Fruit fly (Drosophila melanogaster) whole organism, adult: ENCODE measurements around the gene CG10588.

Experiments
- CG11617 ChIP-seq: fragments of 200-800 bp; sonication (Bioruptor generic); optimal IDR thresholded peaks from 2 replicates; lab custom pipeline; 2017; ENCODE audit warnings: mild to moderate bottlenecking, missing biosample characterization, missing genetic modification reagents, missing genetic modification characterization
- CG12768 ChIP-seq: fragments of 200-800 bp; sonication (Bioruptor generic); optimal IDR thresholded peaks from 2 replicates; lab custom pipeline; 2017; ENCODE audit warnings: missing biosample characterization, missing genetic modification characterization, mild to moderate bottlenecking, moderate library complexity, missing genetic modification reagents
- CG14711 ChIP-seq: fragments of 200-800 bp; sonication (Bioruptor generic); optimal IDR thresholded peaks from 2 replicates; lab custom pipeline; 2018; ENCODE audit warnings: missing biosample characterization, mild to moderate bottlenecking, missing genetic modification characterization, moderate library complexity
- CG1620 ChIP-seq: fragments of 200-800 bp; sonication (Bioruptor generic); optimal IDR thresholded peaks from 2 replicates; lab custom pipeline; 2016; ENCODE audit warnings: missing biosample characterization, missing genetic modification characterization
- CG33017 ChIP-seq: fragments of 200-800 bp; sonication (Bioruptor generic); optimal IDR thresholded peaks from 2 replicates; lab custom pipeline; 2018; ENCODE audit warnings: missing biosample characterization, mild to moderate bottlenecking, missing genetic modification characterization, moderate library complexity
- CG5204 ChIP-seq: fragments of 200-800 bp; sonication (Bioruptor generic); optimal IDR thresholded peaks from 2 replicates; lab custom pipeline; 2016; ENCODE audit warnings: missing biosample characterization, missing genetic modification characterization
- CG7045 ChIP-seq: fragments of 200-800 bp; sonication (Bioruptor generic); optimal IDR thresholded peaks from 2 replicates; lab custom pipeline; 2017; ENCODE audit warnings: missing biosample characterization, mild to moderate bottlenecking, missing genetic modification characterization
- CG7101 ChIP-seq: fragments of 200-800 bp; sonication (Bioruptor generic); optimal IDR thresholded peaks from 2 replicates; lab custom pipeline; 2018; ENCODE audit warnings: missing biosample characterization, mild to moderate bottlenecking, missing genetic modification characterization, moderate library complexity
- Clk ChIP-seq: fragments of 200-800 bp; sonication (Bioruptor generic); optimal IDR thresholded peaks from 2 replicates; lab custom pipeline; 2017; ENCODE audit warnings: missing biosample characterization, missing genetic modification characterization
- Crg-1 ChIP-seq: fragments of 200-800 bp; sonication (Bioruptor generic); optimal IDR thresholded peaks from 2 replicates; lab custom pipeline; 2016; ENCODE audit warnings: missing biosample characterization, missing genetic modification characterization
- Hr96 ChIP-seq: fragments of 200-800 bp; sonication (Bioruptor generic); optimal IDR thresholded peaks from 2 replicates; lab custom pipeline; 2016; ENCODE audit warnings: missing biosample characterization, missing genetic modification characterization
- Mnt ChIP-seq: fragments of 200-800 bp; sonication (Bioruptor generic); optimal IDR thresholded peaks from 2 replicates; lab custom pipeline; 2016; ENCODE audit warnings: missing biosample characterization, mild to moderate bottlenecking, missing genetic modification characterization
- bab1 ChIP-seq: fragments of 200-800 bp; sonication (Bioruptor generic); optimal IDR thresholded peaks from 3 replicates; lab custom pipeline; 2019; ENCODE audit warnings: missing biosample characterization, mild to moderate bottlenecking, missing genetic modification characterization, moderate library complexity
- cic ChIP-seq: fragments of 200-800 bp; sonication (Bioruptor generic); optimal IDR thresholded peaks from 2 replicates; lab custom pipeline; 2017; ENCODE audit warnings: missing biosample characterization, mild to moderate bottlenecking, missing genetic modification characterization, moderate library complexity
- cnc ChIP-seq, 2 experiments: fragments of >200 bp; optimal IDR thresholded peaks; 2 replicates each; lab custom pipeline; 2017
- kay ChIP-seq: fragments of 200-800 bp; sonication (Bioruptor generic); peaks from one replicate; lab custom pipeline; 2016; ENCODE audit warnings: missing biosample characterization, missing genetic modification characterization, borderline replicate concordance
- ovo ChIP-seq: fragments of 200-800 bp; sonication (Bioruptor generic); optimal IDR thresholded peaks from 2 replicates; lab custom pipeline; 2016; ENCODE audit warnings: missing biosample characterization, missing genetic modification characterization
- pad ChIP-seq: fragments of 200-800 bp; sonication (Bioruptor generic); optimal IDR thresholded peaks from 3 replicates; lab custom pipeline; 2017; ENCODE audit warnings: missing biosample characterization, missing genetic modification characterization, mild to moderate bottlenecking, moderate library complexity, missing genetic modification reagents
- tj ChIP-seq: fragments of 200-800 bp; sonication (Bioruptor generic); optimal IDR thresholded peaks from 3 replicates; lab custom pipeline; 2017; ENCODE audit warnings: missing biosample characterization, mild to moderate bottlenecking, missing genetic modification characterization, moderate library complexity
- toe ChIP-seq: fragments of 200-800 bp; sonication (Bioruptor generic); optimal IDR thresholded peaks from 2 replicates; lab custom pipeline; 2016; ENCODE audit warnings: missing biosample characterization, missing genetic modification characterization

The CG10588 gene

DNA sequence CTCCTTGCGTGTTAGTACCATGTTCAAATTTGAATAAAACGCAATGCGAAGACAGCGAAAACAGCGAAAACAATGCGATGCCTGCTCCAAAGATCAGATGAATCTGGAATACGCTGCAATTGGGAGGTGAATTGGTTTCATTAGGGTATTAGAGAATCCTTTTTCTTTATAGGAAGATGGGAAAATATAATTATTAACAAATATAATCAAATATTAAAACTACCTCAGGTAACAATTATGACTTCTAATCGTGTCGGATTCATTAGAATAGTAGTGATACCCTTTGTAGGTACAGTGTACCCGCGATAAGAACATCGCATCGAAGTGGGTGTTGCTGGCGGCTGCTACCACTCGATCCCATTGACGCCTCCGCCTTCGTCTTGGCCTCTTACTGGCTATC is 31.2 kb downstream of the CG10588 start:
- TF ChIP-seq Mnt (GFP tag; lab: Kevin White, UChicago) (no peak), kay (no peak), Clk (GFP tag; lab: Kevin White, UChicago) (no peak), CG5204 (no peak), CG11617 (GFP tag; lab: Kevin White, UChicago) (no peak), CG7101 (tag; lab: Kevin White, UChicago) (no peak), tj (GFP tag; lab: Kevin White, UChicago) (no peak)

DNA sequence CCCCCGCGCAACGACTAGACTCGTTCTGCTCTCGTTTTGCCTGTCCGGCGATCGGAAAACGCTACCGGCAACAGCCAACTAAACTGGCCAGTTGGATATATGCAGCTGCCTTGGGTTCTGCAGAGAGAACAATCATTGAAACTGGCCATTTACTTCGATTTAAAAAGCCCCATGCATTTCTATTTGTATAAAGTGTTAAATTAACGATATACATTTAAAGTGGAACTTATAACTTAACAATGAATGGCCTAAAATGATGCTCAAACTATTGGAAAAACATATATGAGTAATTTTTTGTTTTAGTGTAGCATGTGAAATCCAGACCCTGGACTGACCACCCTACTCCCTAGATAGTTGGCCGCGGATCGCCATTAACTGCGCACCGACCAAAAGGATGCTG is 32.1 kb downstream of the CG10588 start:
- TF ChIP-seq Hr96 (no peak), CG7045 (GFP tag; lab: Kevin White, UChicago) (no peak), CG5204 (no peak), CG14711 (tag; lab: Kevin White, UChicago) (no peak), CG1620 (GFP tag; lab: Kevin White, UChicago) (no peak), CG7101 (tag; lab: Kevin White, UChicago) (no peak), toe (GFP tag; lab: Kevin White, UChicago) (no peak), Clk (GFP tag; lab: Kevin White, UChicago) (no peak), ovo (no peak), CG33017 (tag; lab: Kevin White, UChicago) (no peak), CG12768 (GFP tag; lab: Kevin White, UChicago) (no peak), kay (no peak), CG11617 (GFP tag; lab: Kevin White, UChicago) (no peak)

DNA sequence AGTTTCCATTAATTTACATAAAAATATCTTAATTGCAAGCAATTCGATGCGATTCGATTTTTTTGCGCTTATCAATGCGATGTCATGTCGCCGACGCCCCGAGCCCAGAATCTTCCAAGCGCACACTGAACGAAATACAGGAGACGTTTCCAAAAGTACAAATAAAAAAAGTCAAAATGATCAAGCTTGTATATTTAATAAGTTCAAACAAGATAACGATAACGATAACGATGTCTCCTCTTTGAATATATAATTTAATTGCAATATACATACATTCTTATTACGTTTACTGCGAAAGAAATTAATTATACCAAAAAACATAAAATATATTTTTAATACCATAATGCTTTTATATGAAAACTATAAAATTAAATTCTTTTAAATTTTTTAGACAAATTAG is 33.5 kb downstream of the CG10588 start:
- TF ChIP-seq Hr96, result no peak
- TF ChIP-seq CG33017 (tag; lab: Kevin White, UChicago), result no peak
- TF ChIP-seq CG7045 (GFP tag; lab: Kevin White, UChicago), result no peak
- TF ChIP-seq CG1620 (GFP tag; lab: Kevin White, UChicago), result no peak
- no peak for TF ChIP-seq Clk (GFP tag; lab: Kevin White, UChicago)
- TF ChIP-seq pad, result no peak

DNA sequence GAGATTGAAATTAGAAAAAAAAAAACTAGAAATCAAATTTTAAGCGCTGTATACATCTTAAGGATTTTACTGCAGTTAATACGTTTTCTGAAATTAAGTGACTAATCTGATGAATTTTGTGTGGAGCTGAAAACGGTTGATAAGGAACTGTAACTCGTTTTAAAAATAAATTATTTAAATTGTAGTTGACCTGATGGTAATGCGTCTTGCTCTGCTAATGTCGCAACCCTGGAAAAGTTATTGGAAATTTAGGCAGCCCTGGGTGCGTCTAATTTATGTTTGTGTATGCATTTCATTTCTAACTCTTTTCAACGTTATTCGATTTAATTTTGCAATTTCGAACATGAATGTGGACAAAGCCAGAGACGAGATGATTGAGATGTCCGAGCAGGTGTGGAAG is 34.6 kb downstream of the CG10588 start, which contains the start of gene CG12984:
Gene CG12984, plus strand, starts transcription at position 301 of the 400 bp plus-strand sequence.
- TF ChIP-seq CG11617 (GFP tag; lab: Kevin White, UChicago) (no peak), cic (GFP tag; lab: Kevin White, UChicago) (no peak)

DNA sequence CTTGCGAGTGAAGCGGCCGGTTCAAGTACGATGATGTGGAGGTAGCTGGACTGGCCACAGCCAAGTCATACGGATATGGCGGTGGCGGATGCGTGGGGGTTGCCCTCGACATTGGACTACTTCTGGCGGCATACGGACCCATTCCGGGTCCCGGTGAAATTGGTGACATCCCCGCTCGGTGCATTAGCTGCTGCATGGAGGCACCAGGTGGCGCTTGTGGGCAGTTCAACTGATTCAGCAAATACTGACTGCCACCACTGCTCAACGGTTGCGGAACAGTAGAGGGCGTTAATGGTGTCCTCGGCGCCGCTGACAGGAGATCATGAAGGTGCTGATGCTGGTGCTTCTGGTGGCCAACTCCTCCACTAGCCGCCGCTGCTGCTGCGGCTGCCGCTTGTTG is 42.9 kb downstream of the CG10588 start:
- TF ChIP-seq CG14711 (tag; lab: Kevin White, UChicago), result no peak
- TF ChIP-seq kay, result no peak
- no peak for TF ChIP-seq Mnt (GFP tag; lab: Kevin White, UChicago)
- no peak for TF ChIP-seq Hr96
- TF ChIP-seq Clk (GFP tag; lab: Kevin White, UChicago), result no peak
- TF ChIP-seq cnc (optimal IDR thresholded peaks at IDR 0.05; lab: Kevin White, UChicago), result no peak
- TF ChIP-seq CG33017 (tag; lab: Kevin White, UChicago), result no peak
- no peak for TF ChIP-seq ovo
- TF ChIP-seq CG7101 (tag; lab: Kevin White, UChicago), result no peak
- no peak for TF ChIP-seq CG12768 (GFP tag; lab: Kevin White, UChicago)
- TF ChIP-seq bab1 (GFP tag; lab: Kevin White, UChicago), result no peak
- no peak for TF ChIP-seq cic (GFP tag; lab: Kevin White, UChicago)
- no peak for TF ChIP-seq pad
- TF ChIP-seq CG1620 (GFP tag; lab: Kevin White, UChicago), result no peak
- no peak for TF ChIP-seq CG11617 (GFP tag; lab: Kevin White, UChicago)
- no peak for TF ChIP-seq CG5204
- no peak for TF ChIP-seq tj (GFP tag; lab: Kevin White, UChicago)
- no peak for TF ChIP-seq toe (GFP tag; lab: Kevin White, UChicago)
- no peak for TF ChIP-seq Crg-1 (GFP tag; lab: Kevin White, UChicago)

DNA sequence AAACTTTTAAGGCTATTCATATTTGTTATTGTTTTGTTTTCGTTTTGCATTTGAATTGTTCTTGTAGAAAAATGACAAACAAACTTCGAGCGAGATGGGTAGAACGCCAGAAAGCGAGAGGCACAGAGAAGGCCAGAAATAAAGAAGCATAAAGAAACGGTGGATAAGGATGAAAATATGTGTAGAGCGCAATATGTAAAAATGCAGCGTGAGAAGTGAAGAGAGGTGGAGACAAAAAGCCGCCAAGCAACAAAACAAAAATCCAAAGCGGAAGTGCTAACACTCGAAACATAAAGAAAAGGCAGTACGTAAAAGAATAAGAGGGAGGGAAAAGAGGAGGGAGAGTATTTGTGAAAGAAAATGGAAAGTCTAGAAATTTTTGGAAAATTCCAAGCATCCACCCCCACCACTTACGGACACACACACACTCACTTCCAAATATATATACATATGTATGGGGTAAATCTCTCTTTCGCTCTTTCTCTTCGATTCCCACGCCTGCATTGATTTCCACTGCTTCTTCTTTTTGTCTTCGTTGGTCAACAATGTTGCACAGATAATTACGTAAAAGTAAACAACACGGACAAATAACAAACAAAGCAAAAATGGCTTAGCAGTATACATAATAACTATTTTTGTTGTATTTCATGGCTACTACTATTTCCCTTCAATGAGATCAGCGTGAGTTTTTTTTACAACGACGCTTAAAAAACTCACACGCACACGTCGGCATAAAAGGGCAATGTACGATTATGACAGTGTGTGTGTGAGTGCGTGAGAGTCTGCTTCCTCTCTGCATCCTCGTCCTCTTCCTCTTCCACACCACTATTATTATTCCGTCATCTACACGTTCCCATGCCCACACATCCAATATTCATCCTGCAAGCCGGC is 50.9 kb downstream of the CG10588 start:
- TF ChIP-seq Clk (GFP tag; lab: Kevin White, UChicago), result no peak
- no peak for TF ChIP-seq bab1 (GFP tag; lab: Kevin White, UChicago)
- TF ChIP-seq CG33017 (tag; lab: Kevin White, UChicago), result no peak
- no peak for TF ChIP-seq Mnt (GFP tag; lab: Kevin White, UChicago)
- TF ChIP-seq cnc (optimal IDR thresholded peaks at IDR 0.05; lab: Kevin White, UChicago), result no peak
- TF ChIP-seq CG1620 (GFP tag; lab: Kevin White, UChicago), result no peak
- no peak for TF ChIP-seq CG12768 (GFP tag; lab: Kevin White, UChicago)
- no peak for TF ChIP-seq ovo
- no peak for TF ChIP-seq Crg-1 (GFP tag; lab: Kevin White, UChicago)
- no peak for TF ChIP-seq CG11617 (GFP tag; lab: Kevin White, UChicago)
- no peak for TF ChIP-seq cic (GFP tag; lab: Kevin White, UChicago)
- no peak for TF ChIP-seq Hr96
- no peak for TF ChIP-seq toe (GFP tag; lab: Kevin White, UChicago)
- no peak for TF ChIP-seq tj (GFP tag; lab: Kevin White, UChicago)
- no peak for TF ChIP-seq kay
- no peak for TF ChIP-seq CG7045 (GFP tag; lab: Kevin White, UChicago)
